Worm (Caenorhabditis elegans) whole organism, L2 larva: ENCODE results near the gene ZK353.9.

Source experiments
- C34F6.9 ChIP-seq: fragments of 150-350 bp; optimal IDR thresholded peaks from 2 replicates; lab custom pipeline; 2014; ENCODE audit warnings: missing biosample characterization, missing genetic modification characterization
- F13H6.1 ChIP-seq: sonication (generic microtip); optimal IDR thresholded peaks from 2 replicates; lab custom pipeline; 2016; ENCODE audit warnings: missing genetic modification characterization, missing compliant biosample characterization
- R02D3.7 ChIP-seq: fragments of 150-350 bp; optimal IDR thresholded peaks from 2 replicates; lab custom pipeline; 2014; ENCODE audit warnings: missing biosample characterization, missing genetic modification characterization
- Y55F3AM.14 ChIP-seq: fragments of 200-800 bp; sonication (Bioruptor generic); optimal IDR thresholded peaks from 2 replicates; lab custom pipeline; 2018; ENCODE audit warnings: mild to moderate bottlenecking, missing genetic modification characterization, missing compliant biosample characterization
- ZK546.5 ChIP-seq: sonication (generic microtip); optimal IDR thresholded peaks from 2 replicates; lab custom pipeline; 2017; ENCODE audit warnings: missing biosample characterization, missing genetic modification characterization
- alr-1 ChIP-seq: fragments of 150-350 bp; optimal IDR thresholded peaks from 2 replicates; lab custom pipeline; 2014; ENCODE audit warnings: missing biosample characterization, missing genetic modification characterization
- aly-2 ChIP-seq: fragments of 150-350 bp; optimal IDR thresholded peaks from 2 replicates; lab custom pipeline; 2014; ENCODE audit warnings: missing biosample characterization, missing genetic modification characterization
- ama-1 ChIP-seq: fragments of 150-350 bp; optimal IDR thresholded peaks from 2 replicates; lab custom pipeline; 2018; ENCODE audit warnings: inconsistent platforms
- blmp-1 ChIP-seq: sonication (generic microtip); optimal IDR thresholded peaks from 2 replicates; lab custom pipeline; 2017; ENCODE audit warnings: missing genetic modification characterization, mild to moderate bottlenecking, missing compliant biosample characterization, antibody characterized with exemption, moderate library complexity; ENCODE audit not compliant: insufficient read depth
- ceh-16 ChIP-seq: fragments of 150-350 bp; optimal IDR thresholded peaks from 2 replicates; lab custom pipeline; 2014; ENCODE audit warnings: missing biosample characterization, missing genetic modification characterization
- ceh-82 ChIP-seq: fragments of 150-350 bp; optimal IDR thresholded peaks from 2 replicates; lab custom pipeline; 2014; ENCODE audit warnings: missing biosample characterization, missing genetic modification characterization
- crh-2 ChIP-seq: sonication (generic microtip); optimal IDR thresholded peaks from 2 replicates; lab custom pipeline; 2017; ENCODE audit warnings: missing biosample characterization, missing genetic modification characterization
- dmd-4 ChIP-seq: sonication (generic microtip); optimal IDR thresholded peaks from 2 replicates; lab custom pipeline; 2017; ENCODE audit warnings: missing biosample characterization, missing genetic modification characterization
- egl-27 ChIP-seq: sonication (generic microtip); optimal IDR thresholded peaks from 3 replicates; lab custom pipeline; 2017; ENCODE audit warnings: missing biosample characterization, missing genetic modification reagents, missing genetic modification characterization
- elt-1 ChIP-seq: fragments of 150-350 bp; optimal IDR thresholded peaks from 2 replicates; lab custom pipeline; 2014; ENCODE audit warnings: missing biosample characterization, missing genetic modification characterization
- elt-3 ChIP-seq: sonication (generic microtip); optimal IDR thresholded peaks from 2 replicates; lab custom pipeline; 2017; ENCODE audit warnings: missing biosample characterization, missing genetic modification characterization
- fos-1 ChIP-seq: fragments of 150-350 bp; optimal IDR thresholded peaks from 2 replicates; lab custom pipeline; 2014; ENCODE audit warnings: missing biosample characterization, missing genetic modification characterization
- gmeb-1 ChIP-seq: fragments of 150-350 bp; optimal IDR thresholded peaks from 2 replicates; lab custom pipeline; 2014; ENCODE audit warnings: missing biosample characterization, missing genetic modification characterization
- lin-11 ChIP-seq: fragments of 150-350 bp; sonication (generic microtip); optimal IDR thresholded peaks from 2 replicates; lab custom pipeline; 2014; ENCODE audit warnings: missing biosample characterization, missing genetic modification characterization, inconsistent platforms, mixed read lengths
- lin-13 ChIP-seq: fragments of 150-350 bp; optimal IDR thresholded peaks from 2 replicates; lab custom pipeline; 2014; ENCODE audit warnings: missing biosample characterization, missing genetic modification reagents, missing genetic modification characterization
- lin-39 ChIP-seq: fragments of 150-350 bp; optimal IDR thresholded peaks from 2 replicates; lab custom pipeline; 2014; ENCODE audit warnings: missing biosample characterization, missing genetic modification reagents, missing genetic modification characterization
- lsy-2 ChIP-seq, 2 experiments: fragments of 150-350 bp in 1 of 2; sonication (generic microtip) in 1 of 2; optimal IDR thresholded peaks; 2 replicates each; lab custom pipeline; 2014 to 2017; ENCODE audit warnings: missing biosample characterization in 2 of 2, missing genetic modification characterization in 2 of 2
- mab-5 ChIP-seq: fragments of 150-350 bp; optimal IDR thresholded peaks from 2 replicates; lab custom pipeline; 2014; ENCODE audit warnings: missing biosample characterization, missing genetic modification characterization
- mbf-1 ChIP-seq: sonication (generic microtip); optimal IDR thresholded peaks from 2 replicates; lab custom pipeline; 2017; ENCODE audit warnings: missing biosample characterization, missing genetic modification characterization
- mdl-1 ChIP-seq, 2 experiments: fragments of 150-350 bp in 1 of 2; sonication (generic microtip) in 1 of 2; optimal IDR thresholded peaks; 2 replicates each; lab custom pipeline; 2017; ENCODE audit warnings: missing biosample characterization in 2 of 2, missing genetic modification characterization in 2 of 2
- nhr-10 ChIP-seq: sonication (generic microtip); optimal IDR thresholded peaks from 2 replicates; lab custom pipeline; 2017; ENCODE audit warnings: missing biosample characterization, missing genetic modification characterization
- nhr-11 ChIP-seq: fragments of 150-350 bp; optimal IDR thresholded peaks from 2 replicates; lab custom pipeline; 2014; ENCODE audit warnings: missing biosample characterization, missing genetic modification characterization
- nhr-12 ChIP-seq: fragments of 150-350 bp; optimal IDR thresholded peaks from 2 replicates; lab custom pipeline; 2014; ENCODE audit warnings: missing biosample characterization, missing genetic modification characterization
- nhr-129 ChIP-seq: fragments of 150-350 bp; optimal IDR thresholded peaks from 2 replicates; lab custom pipeline; 2014; ENCODE audit warnings: missing biosample characterization, missing genetic modification characterization
- nhr-21 ChIP-seq: fragments of 150-350 bp; optimal IDR thresholded peaks from 2 replicates; lab custom pipeline; 2014; ENCODE audit warnings: missing biosample characterization, missing genetic modification characterization
- nhr-23 ChIP-seq: fragments of 150-350 bp; optimal IDR thresholded peaks from 2 replicates; lab custom pipeline; 2014; ENCODE audit warnings: missing biosample characterization, missing genetic modification reagents, missing genetic modification characterization
- nhr-237 ChIP-seq: fragments of 150-350 bp; optimal IDR thresholded peaks from 2 replicates; lab custom pipeline; 2014; ENCODE audit warnings: missing biosample characterization, missing genetic modification characterization
- nhr-25 ChIP-seq: fragments of 150-350 bp; sonication (generic microtip); optimal IDR thresholded peaks from 3 replicates; lab custom pipeline; 2014; ENCODE audit warnings: missing biosample characterization, missing genetic modification characterization
- nhr-6 ChIP-seq: fragments of 150-350 bp; optimal IDR thresholded peaks from 2 replicates; lab custom pipeline; 2014; ENCODE audit warnings: missing biosample characterization, missing genetic modification characterization
- nhr-77 ChIP-seq: fragments of 150-350 bp; optimal IDR thresholded peaks from 2 replicates; lab custom pipeline; 2014; ENCODE audit warnings: missing biosample characterization, missing genetic modification characterization
- peb-1 ChIP-seq: fragments of 150-350 bp; optimal IDR thresholded peaks from 2 replicates; lab custom pipeline; 2014; ENCODE audit warnings: missing biosample characterization, missing genetic modification characterization
- sem-4 ChIP-seq: fragments of 150-350 bp; optimal IDR thresholded peaks from 2 replicates; lab custom pipeline; 2014; ENCODE audit warnings: missing biosample characterization, missing genetic modification reagents, missing genetic modification characterization
- skn-1 ChIP-seq: sonication (generic microtip); optimal IDR thresholded peaks from 2 replicates; lab custom pipeline; 2017; ENCODE audit warnings: missing biosample characterization, missing genetic modification characterization
- sma-3 ChIP-seq: sonication (generic microtip); optimal IDR thresholded peaks from 2 replicates; lab custom pipeline; 2016; ENCODE audit warnings: missing genetic modification reagents, missing genetic modification characterization, missing compliant biosample characterization
- sma-9 ChIP-seq, 2 experiments: fragments of 150-350 bp in 1 of 2; sonication (generic microtip) in 1 of 2; optimal IDR thresholded peaks; 2 replicates each; lab custom pipeline; 2014 to 2016; ENCODE audit warnings: missing genetic modification characterization in 2 of 2, mild to moderate bottlenecking in 1 of 2, missing biosample characterization in 1 of 2, missing compliant biosample characterization in 1 of 2, missing genetic modification reagents in 1 of 2, moderate library complexity in 1 of 2
- snpc-4 ChIP-seq: fragments of 150-350 bp; optimal IDR thresholded peaks from 2 replicates; lab custom pipeline; 2014; ENCODE audit warnings: missing biosample characterization, missing genetic modification characterization
- unc-39 ChIP-seq: fragments of 150-350 bp; optimal IDR thresholded peaks from 2 replicates; lab custom pipeline; 2014; ENCODE audit warnings: missing biosample characterization, missing genetic modification characterization
- unc-55 ChIP-seq: fragments of 150-350 bp; sonication (generic microtip); optimal IDR thresholded peaks from 3 replicates; lab custom pipeline; 2014; ENCODE audit warnings: missing biosample characterization, missing genetic modification reagents, missing genetic modification characterization
- unc-62 ChIP-seq: fragments of 150-350 bp; optimal IDR thresholded peaks from 2 replicates; lab custom pipeline; 2014; ENCODE audit warnings: missing biosample characterization, missing genetic modification reagents, missing genetic modification characterization
- zag-1 ChIP-seq: fragments of 150-350 bp; optimal IDR thresholded peaks from 2 replicates; lab custom pipeline; 2014; ENCODE audit warnings: missing biosample characterization, missing genetic modification characterization
- ztf-1 ChIP-seq: fragments of 200-800 bp; sonication (Bioruptor generic); conservative IDR thresholded peaks from 2 replicates; pipeline ENCODE4 v1.3.6; 2022; ENCODE audit warnings: missing genetic modification characterization, missing compliant biosample characterization
- ztf-11 ChIP-seq: sonication (generic microtip); optimal IDR thresholded peaks from 2 replicates; lab custom pipeline; 2017; ENCODE audit warnings: missing biosample characterization, missing genetic modification characterization
- ztf-4 ChIP-seq: fragments of 150-350 bp; optimal IDR thresholded peaks from 2 replicates; lab custom pipeline; 2014; ENCODE audit warnings: missing biosample characterization, missing genetic modification characterization

ZK353.9 gene

DNA sequence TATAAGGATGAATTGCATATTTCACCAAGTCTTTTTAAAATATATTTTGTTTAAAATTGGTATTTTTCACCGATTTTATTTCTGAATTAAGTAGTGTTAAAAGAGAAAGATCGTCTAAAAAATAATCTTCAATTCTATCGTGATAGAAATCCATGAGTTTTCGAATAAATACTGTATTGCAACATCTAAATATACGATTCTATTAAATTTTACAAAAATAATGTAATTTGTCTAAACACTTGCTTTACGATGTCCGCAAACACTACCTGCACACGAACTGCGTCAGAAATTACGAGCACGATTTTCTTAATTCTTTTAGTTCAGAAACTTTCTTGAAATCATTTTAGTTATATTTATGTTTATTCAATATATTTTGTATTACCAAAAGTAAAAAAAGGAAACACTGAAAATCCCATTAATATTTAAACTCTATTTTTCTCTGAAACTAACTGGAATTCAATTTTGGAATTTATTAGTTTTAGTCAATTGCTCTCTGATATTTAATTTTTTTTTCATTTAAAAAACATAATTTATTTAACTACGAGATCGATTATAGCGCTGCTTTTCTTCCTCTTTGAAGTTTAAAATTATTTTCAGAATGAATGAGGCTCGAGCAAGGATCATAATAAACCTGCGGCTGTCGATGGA is 40.0 kb downstream of the ZK353.9 start, which contains the start of gene mrpl-32:
Gene mrpl-32 (plus strand): TSS at position 598 of the 648 bp plus-strand sequence.
- TF ChIP-seq fos-1 (tag; lab: Kevin White, UChicago) (no peak), mab-5 (tag; lab: Kevin White, UChicago) (no peak), unc-55 (GFP tag; lab: Kevin White, UChicago) (no peak), nhr-25 (tag; lab: Kevin White, UChicago) (no peak), nhr-23 (tag; lab: Kevin White, UChicago) (no peak), sem-4 (tag; lab: Kevin White, UChicago) (peak; percentile 39), nhr-77 (tag; lab: Kevin White, UChicago) (no peak), nhr-6 (no peak), R02D3.7 (tag; lab: Kevin White, UChicago) (no peak), aly-2 (tag; lab: Kevin White, UChicago) (no peak), ama-1 (lab: Kevin White, UChicago) (peak; percentile 38), crh-2 (peak; percentile 45), ceh-82 (no peak), nhr-129 (no peak), unc-62 (GFP tag; lab: Kevin White, UChicago) (no peak), lin-39 (tag; lab: Kevin White, UChicago) (no peak), lin-11 (no peak), nhr-21 (tag; lab: Kevin White, UChicago) (no peak), F13H6.1 (tag; lab: Kevin White, UChicago) (no peak), Y55F3AM.14 (GFP tag; lab: Kevin White, UChicago) (no peak), snpc-4 (tag; lab: Kevin White, UChicago) (no peak), ceh-16 (tag; lab: Kevin White, UChicago) (no peak), sma-3 (GFP tag; lab: Kevin White, UChicago) (no peak), sma-9 (GFP tag; optimal IDR thresholded peaks at IDR 0.05; lab: Kevin White, UChicago) (no peak), sma-9 (tag; optimal IDR thresholded peaks at IDR 0.05; lab: Kevin White, UChicago) (no peak), nhr-237 (tag; lab: Kevin White, UChicago) (no peak), mdl-1 (tag; optimal IDR thresholded peaks at IDR 0.05; lab: Kevin White, UChicago) (no peak), ztf-1 (no peak), egl-27 (tag; lab: Kevin White, UChicago) (no peak), ZK546.5 (no peak), unc-39 (no peak), nhr-10 (tag; lab: Kevin White, UChicago) (no peak), peb-1 (tag; lab: Kevin White, UChicago) (no peak), lsy-2 (tag; optimal IDR thresholded peaks at IDR 0.05; lab: Kevin White, UChicago) (peak in 1 of 2 experiments; percentile 67), zag-1 (tag; lab: Kevin White, UChicago) (no peak), mbf-1 (tag; lab: Kevin White, UChicago) (no peak), nhr-11 (tag; lab: Kevin White, UChicago) (no peak), C34F6.9 (tag; lab: Kevin White, UChicago) (peak; percentile 39), ztf-11 (no peak), elt-3 (no peak), skn-1 (tag; lab: Kevin White, UChicago) (peak; percentile 53), dmd-4 (no peak), alr-1 (tag; lab: Kevin White, UChicago) (no peak), blmp-1 (no peak), gmeb-1 (tag; lab: Kevin White, UChicago) (no peak), elt-1 (tag; lab: Kevin White, UChicago) (no peak), ztf-4 (tag; lab: Kevin White, UChicago) (peak; percentile 74), lin-13 (GFP tag; lab: Kevin White, UChicago) (peak; percentile 33), nhr-12 (tag; lab: Kevin White, UChicago) (peak; percentile 25)
